Worm (Caenorhabditis elegans): ENCODE results near the gene mig-15.

DNA sequence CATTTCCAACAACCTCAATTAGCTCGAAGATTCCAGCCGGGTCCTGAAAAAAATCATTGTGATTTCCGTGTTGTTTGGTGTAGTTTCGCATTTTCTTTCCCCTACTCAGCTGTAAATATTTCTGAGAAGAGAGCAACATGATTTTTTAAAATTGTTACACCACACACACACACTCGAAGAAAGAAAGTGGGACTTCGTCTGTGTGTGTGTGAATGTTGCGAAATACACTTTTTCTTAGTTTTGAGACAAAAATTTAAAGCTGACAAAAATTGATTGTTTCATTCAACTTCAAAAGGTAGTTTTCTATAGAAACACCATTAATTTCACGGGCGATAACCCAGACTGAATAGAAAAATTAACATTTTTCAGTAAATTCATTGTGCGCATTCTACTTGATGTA, 348 bp downstream of the mig-15 start:
- TF ChIP-seq nhr-12 (tag; optimal IDR thresholded peaks at IDR 0.05) (no peak), elt-1 (tag; optimal IDR thresholded peaks at IDR 0.05) (no peak), ama-1 (optimal IDR thresholded peaks at IDR 0.05) (no peak), lin-15B (tag; optimal IDR thresholded peaks at IDR 0.05) (no peak), pqm-1 (tag; optimal IDR thresholded peaks at IDR 0.05) (no peak)
